Worm (Caenorhabditis elegans): ENCODE results near the gene M03E7.1.
A peak's percentile ranks its signal among the peaks of the same experiment; 100 is the strongest.

Gene M03E7.1

DNA sequence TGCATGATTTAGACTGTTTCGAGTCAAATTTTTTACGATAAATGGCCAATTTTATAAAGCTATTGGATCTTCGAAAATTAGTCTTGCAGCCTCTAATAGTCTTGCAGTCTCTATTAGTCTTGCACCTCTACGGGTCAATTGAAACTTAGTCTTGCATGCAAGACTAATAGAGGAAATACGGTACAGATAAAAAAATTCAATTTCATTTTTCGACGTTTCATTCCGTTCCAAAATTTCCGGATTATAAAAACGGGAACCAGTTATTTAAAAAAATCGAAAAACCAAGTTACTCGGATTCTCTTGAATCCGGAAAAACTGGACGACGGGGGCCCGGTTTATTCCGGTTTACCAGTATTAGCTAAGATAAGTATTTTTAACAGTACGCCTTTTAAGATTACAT lies at the start of gene M03E7.1:
Gene M03E7.1, plus strand, starts transcription at position 301 of the 400 bp plus-strand sequence.
- TF ChIP-seq nhr-47 (tag; optimal IDR thresholded peaks at IDR 0.05) (no peak), elt-3 (tag; optimal IDR thresholded peaks at IDR 0.05) (no peak), fkh-4 (tag; optimal IDR thresholded peaks at IDR 0.05; ENCODE audit: borderline replicate concordance) (no peak), mdl-1 (tag; optimal IDR thresholded peaks at IDR 0.05) (no peak)

DNA sequence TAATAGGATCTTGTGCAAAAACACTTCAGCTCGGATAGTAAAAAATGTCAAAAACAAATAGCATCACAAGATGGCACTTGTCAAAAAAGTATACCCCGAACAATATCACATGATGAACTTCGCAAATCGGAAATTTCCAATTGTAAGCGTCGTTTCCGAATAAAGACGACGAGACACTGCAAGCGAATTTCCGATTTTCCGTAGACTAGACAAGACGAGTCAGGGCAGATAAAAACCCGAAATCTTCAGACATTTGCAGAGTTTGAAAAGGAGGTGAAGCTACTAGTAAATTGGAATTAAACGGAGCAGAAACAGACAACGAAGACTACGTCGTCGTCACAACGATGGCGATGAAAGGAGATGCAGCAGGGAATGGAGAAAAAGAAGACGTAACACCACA lies 49.8 kb upstream of the M03E7.1 start:
- no peak for TF ChIP-seq unc-30 (tag; optimal IDR thresholded peaks at IDR 0.05)
- TF ChIP-seq sup-37 (GFP tag; optimal IDR thresholded peaks at IDR 0.05), result no peak
- TF ChIP-seq sox-4 (tag; optimal IDR thresholded peaks at IDR 0.05), result no peak
- no peak for TF ChIP-seq hlh-4 (tag; optimal IDR thresholded peaks at IDR 0.05)
- TF ChIP-seq lin-14 (GFP tag; optimal IDR thresholded peaks at IDR 0.05), result peak; percentile 60
- no peak for TF ChIP-seq xbp-1 (tag; optimal IDR thresholded peaks at IDR 0.05)
- TF ChIP-seq nhr-90 (tag; optimal IDR thresholded peaks at IDR 0.05; ENCODE audit: poor library complexity), result no peak
- no peak for TF ChIP-seq nhr-19 (GFP tag; conservative IDR thresholded peaks at IDR 0.05)
- TF ChIP-seq lin-35 (GFP tag; optimal IDR thresholded peaks at IDR 0.05), result no peak
- peak; percentile 19 for TF ChIP-seq egl-13 (tag; optimal IDR thresholded peaks at IDR 0.05)
- no peak for TF ChIP-seq unc-62 (GFP tag; optimal IDR thresholded peaks at IDR 0.05)
- TF ChIP-seq nhr-71 (tag; optimal IDR thresholded peaks at IDR 0.05), result peak; percentile 8
- TF ChIP-seq nhr-12 (tag; optimal IDR thresholded peaks at IDR 0.05), result no peak
- no peak for TF ChIP-seq nhr-11 (tag; optimal IDR thresholded peaks at IDR 0.05)
- TF ChIP-seq hlh-17 (GFP tag; optimal IDR thresholded peaks at IDR 0.05; ENCODE audit: borderline replicate concordance), result no peak
- TF ChIP-seq nhr-84 (tag; optimal IDR thresholded peaks at IDR 0.05), result no peak
- no peak for TF ChIP-seq isw-1 (GFP tag; IDR thresholded peaks at IDR 0.05)
- peak; percentile 90 for TF ChIP-seq fkh-10 (GFP tag; optimal IDR thresholded peaks at IDR 0.05)
- TF ChIP-seq lsy-2 (tag; optimal IDR thresholded peaks at IDR 0.05), result no peak
- TF ChIP-seq hpl-2 (GFP tag; optimal IDR thresholded peaks at IDR 0.05), result no peak
- TF ChIP-seq fkh-8 (tag; optimal IDR thresholded peaks at IDR 0.05), result peak; percentile 29
- no peak for TF ChIP-seq efl-3 (GFP tag; optimal IDR thresholded peaks at IDR 0.05)
- no peak for TF ChIP-seq ceh-8 (GFP tag; optimal IDR thresholded peaks at IDR 0.05)
- TF ChIP-seq F16B12.6 (tag; optimal IDR thresholded peaks at IDR 0.05), result no peak
- TF ChIP-seq aha-1 (tag; optimal IDR thresholded peaks at IDR 0.05), result no peak
- no peak for TF ChIP-seq elt-2 (tag; optimal IDR thresholded peaks at IDR 0.05)
- TF ChIP-seq C04F5.9 (tag; optimal IDR thresholded peaks at IDR 0.05), result no peak
- TF ChIP-seq snu-23 (GFP tag; optimal IDR thresholded peaks at IDR 0.05), result no peak
- TF ChIP-seq ceh-90 (tag; optimal IDR thresholded peaks at IDR 0.05), result no peak
- TF ChIP-seq ceh-82 (tag; optimal IDR thresholded peaks at IDR 0.05), result no peak
- TF ChIP-seq irx-1 (tag; optimal IDR thresholded peaks at IDR 0.05), result no peak
- TF ChIP-seq blmp-1 (tag; optimal IDR thresholded peaks at IDR 0.05), result no peak

DNA sequence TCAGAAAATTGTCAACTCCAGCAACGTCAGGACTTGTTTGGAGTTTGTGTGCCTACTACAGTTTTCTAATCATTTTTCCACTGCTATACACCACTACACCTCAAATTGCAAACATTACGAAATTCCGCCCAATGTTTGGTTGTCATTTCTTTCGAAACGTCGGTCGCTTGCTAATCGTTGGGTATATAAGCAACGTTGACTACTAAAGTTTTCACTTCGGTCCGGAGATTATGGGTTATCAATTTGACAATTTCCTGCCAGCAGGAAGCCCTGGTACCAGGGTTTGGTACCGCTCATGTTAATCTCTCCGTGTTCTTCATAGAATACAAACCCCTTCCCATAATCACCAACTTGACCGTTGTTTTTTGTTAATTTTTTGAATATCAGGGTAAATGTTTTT lies 45.5 kb upstream of the M03E7.1 start:
- TF ChIP-seq fkh-4 (tag; optimal IDR thresholded peaks at IDR 0.05; ENCODE audit: borderline replicate concordance) (no peak), lin-14 (GFP tag; optimal IDR thresholded peaks at IDR 0.05) (peak; percentile 12), nhr-77 (tag; optimal IDR thresholded peaks at IDR 0.05) (peak; percentile 53), efl-3 (GFP tag; optimal IDR thresholded peaks at IDR 0.05) (no peak), rnt-1 (tag; optimal IDR thresholded peaks at IDR 0.05) (peak; percentile 14), skn-1 (tag; optimal IDR thresholded peaks at IDR 0.05) (peak; percentile 82), C16A3.4 (tag; optimal IDR thresholded peaks at IDR 0.05) (no peak), pax-3 (tag; optimal IDR thresholded peaks at IDR 0.05) (no peak), nhr-47 (tag; optimal IDR thresholded peaks at IDR 0.05) (peak; percentile 50), ceh-82 (tag; optimal IDR thresholded peaks at IDR 0.05) (peak in 1 of 3 experiments; percentile 39), unc-98 (GFP tag; IDR thresholded peaks at IDR 0.05) (no peak), hpl-2 (GFP tag; optimal IDR thresholded peaks at IDR 0.05) (peak; percentile 54), ceh-88 (GFP tag; IDR thresholded peaks at IDR 0.05) (no peak), egl-13 (tag; optimal IDR thresholded peaks at IDR 0.05) (no peak), ets-5 (GFP tag; IDR thresholded peaks at IDR 0.05) (no peak), dpl-1 (GFP tag; optimal IDR thresholded peaks at IDR 0.05) (peak in 1 of 3 experiments; percentile 35), isw-1 (GFP tag; IDR thresholded peaks at IDR 0.05) (no peak), nhr-20 (tag; optimal IDR thresholded peaks at IDR 0.05) (peak; percentile 53), nhr-90 (tag; optimal IDR thresholded peaks at IDR 0.05; ENCODE audit: poor library complexity) (peak; percentile 55), nhr-71 (tag; optimal IDR thresholded peaks at IDR 0.05) (peak; percentile 40), egl-27 (tag; optimal IDR thresholded peaks at IDR 0.05) (no peak), unc-62 (GFP tag; optimal IDR thresholded peaks at IDR 0.05) (no peak), fkh-8 (tag; optimal IDR thresholded peaks at IDR 0.05) (no peak), aly-2 (tag; optimal IDR thresholded peaks at IDR 0.05) (no peak), Y116A8C.19 (tag; optimal IDR thresholded peaks at IDR 0.05; ENCODE audit: borderline replicate concordance) (no peak)
